Worm (Caenorhabditis elegans) whole organism, L1 larva: Measurements from ENCODE around the gene mars-1.

ENCODE experiments used
- dpl-1 ChIP-seq, 3 experiments: fragments of 150-350 bp in 2 of 3; sonication (generic microtip) in 1 of 3; optimal IDR thresholded peaks; 2 replicates each; lab custom pipeline; 2014 to 2017; ENCODE audit warnings: missing biosample characterization in 3 of 3, missing genetic modification characterization in 3 of 3, missing genetic modification reagents in 3 of 3
- efl-3 ChIP-seq: fragments of 200-800 bp; sonication (Bioruptor generic); optimal IDR thresholded peaks from 2 replicates; lab custom pipeline; 2018; ENCODE audit warnings: mild to moderate bottlenecking, missing genetic modification characterization, missing compliant biosample characterization
- lir-3 ChIP-seq: sonication (generic microtip); optimal IDR thresholded peaks from 2 replicates; lab custom pipeline; 2016; ENCODE audit warnings: mild to moderate bottlenecking, missing genetic modification characterization, moderate library complexity, missing compliant biosample characterization; ENCODE audit not compliant: poor library complexity
- mep-1 ChIP-seq: fragments of 150-350 bp; optimal IDR thresholded peaks from 2 replicates; lab custom pipeline; 2014; ENCODE audit warnings: missing biosample characterization, missing genetic modification characterization
- snu-23 ChIP-seq: sonication (generic microtip); optimal IDR thresholded peaks from 2 replicates; lab custom pipeline; 2016; ENCODE audit warnings: missing genetic modification characterization, missing compliant biosample characterization
- ztf-4 ChIP-seq: fragments of 150-350 bp; optimal IDR thresholded peaks from 2 replicates; lab custom pipeline; 2014; ENCODE audit warnings: missing biosample characterization, missing genetic modification characterization

ce11 chrIV:11627847-11628246 is 7.4 kb downstream of the mars-1 start, which contains the start of gene lys-6:
- TF ChIP-seq snu-23 (GFP tag; lab: Kevin White, UChicago) (no peak), efl-3 (GFP tag; lab: Kevin White, UChicago) (no peak), ztf-4 (tag; lab: Kevin White, UChicago) (no peak), lir-3 (tag; lab: Kevin White, UChicago) (no peak), mep-1 (no peak), dpl-1 (GFP tag; optimal IDR thresholded peaks at IDR 0.05; lab: Kevin White, UChicago) (no peak)
